Fruit fly (Drosophila melanogaster): Measurements from ENCODE around the gene Gbeta5.
A peak's percentile ranks its signal among the peaks of the same experiment; 100 is the strongest.

The Gbeta5 gene

dm6 chrX:8196598-8197228, 44.6 kb upstream of the Gbeta5 start (continued):
- no peak for TF ChIP-seq Eip74EF (GFP tag; optimal IDR thresholded peaks at IDR 0.05)
- 0 out of 2 replicates have a peak, but pooled peaks have one; percentile 36 for TF ChIP-seq danr (GFP tag; IDR thresholded peaks at IDR 0.05)
- peak; percentile 3 for TF ChIP-seq CG17802 (tag; optimal IDR thresholded peaks at IDR 0.05)
- peak; percentile 19; the same call in 1 of the 3 replicates for TF ChIP-seq CG2889 (GFP tag; IDR thresholded peaks at IDR 0.05)
- TF ChIP-seq fd64A (GFP tag; optimal IDR thresholded peaks at IDR 0.05) = no peak
- peak; percentile 65 for TF ChIP-seq CG11504 (tag; optimal IDR thresholded peaks at IDR 0.05)
- no peak for TF ChIP-seq CG13624 (GFP tag; optimal IDR thresholded peaks at IDR 0.05)
- TF ChIP-seq Ets65A (GFP tag) = peak; percentile 94
- TF ChIP-seq TFAM (GFP tag; optimal IDR thresholded peaks at IDR 0.05) = no peak
- TF ChIP-seq Dp (GFP tag; optimal IDR thresholded peaks at IDR 0.05) = no peak
- TF ChIP-seq crc (GFP tag; optimal IDR thresholded peaks at IDR 0.05) = no peak
- no peak for TF ChIP-seq CG6765 (GFP tag; optimal IDR thresholded peaks at IDR 0.05)
- no peak for TF ChIP-seq CG2120 (GFP tag; optimal IDR thresholded peaks at IDR 0.05)
- TF ChIP-seq D19A (tag; optimal IDR thresholded peaks at IDR 0.05) = no peak
- no peak for TF ChIP-seq CG8944 (GFP tag; optimal IDR thresholded peaks at IDR 0.05)
- peak; percentile 56 for TF ChIP-seq Rfx (GFP tag; IDR thresholded peaks at IDR 0.05)
- TF ChIP-seq gro (GFP tag; optimal IDR thresholded peaks at IDR 0.05) = no peak
- TF ChIP-seq tna (GFP tag; IDR thresholded peaks at IDR 0.05; ENCODE audit: partially characterized antibody) = no peak
- TF ChIP-seq CG1603 (tag; optimal IDR thresholded peaks at IDR 0.05) = peak; percentile 77
- TF ChIP-seq ATbp (GFP tag; optimal IDR thresholded peaks at IDR 0.05) = peak; percentile 50
- no peak for TF ChIP-seq ab (GFP tag; optimal IDR thresholded peaks at IDR 0.05)
- TF ChIP-seq CG2129 (GFP tag; IDR thresholded peaks at IDR 0.05; ENCODE audit: partially characterized antibody) = no peak
- TF ChIP-seq mld (GFP tag; IDR thresholded peaks at IDR 0.05; ENCODE audit: partially characterized antibody) = no peak
- no peak for TF ChIP-seq Dek (tag; optimal IDR thresholded peaks at IDR 0.05)
- no peak for TF ChIP-seq dati (GFP tag; IDR thresholded peaks at IDR 0.05)
- TF ChIP-seq croc (GFP tag; conservative IDR thresholded peaks at IDR 0.05) = peak; percentile 34; the same call in 2 of the 3 replicates
- no peak for TF ChIP-seq CG4707 (GFP tag; optimal IDR thresholded peaks at IDR 0.05)
- TF ChIP-seq CG12744 (GFP tag; optimal IDR thresholded peaks at IDR 0.05) = no peak
- no peak for TF ChIP-seq BtbVII (GFP tag; optimal IDR thresholded peaks at IDR 0.05)
- TF ChIP-seq CG11723 (GFP tag; optimal IDR thresholded peaks at IDR 0.05) = no peak
- TF ChIP-seq br (optimal IDR thresholded peaks at IDR 0.05) = no peak
- TF ChIP-seq CG7786 (GFP tag; optimal IDR thresholded peaks at IDR 0.05) = no peak
- TF ChIP-seq CG17612 (GFP tag; IDR thresholded peaks at IDR 0.05) = no peak
- peak; percentile 56 for TF ChIP-seq gem (tag; optimal IDR thresholded peaks at IDR 0.05)
- TF ChIP-seq CG11247 (GFP tag; IDR thresholded peaks at IDR 0.05) = 0 out of 2 replicates have a peak, but pooled peaks have one; percentile 18
- TF ChIP-seq E2f1 (GFP tag; IDR thresholded peaks at IDR 0.05) = peak; percentile 62
- TF ChIP-seq CG31388 (GFP tag; optimal IDR thresholded peaks at IDR 0.05) = no peak
- no peak for TF ChIP-seq pros (GFP tag; optimal IDR thresholded peaks at IDR 0.05)
- TF ChIP-seq zen (tag; optimal IDR thresholded peaks at IDR 0.05) = no peak
- no peak for TF ChIP-seq CoRest (tag; optimal IDR thresholded peaks at IDR 0.05)
- TF ChIP-seq Dfd (GFP tag; optimal IDR thresholded peaks at IDR 0.05) = no peak
- no peak for TF ChIP-seq Bgb (GFP tag; IDR thresholded peaks at IDR 0.05; ENCODE audit: partially characterized antibody)
- no peak for TF ChIP-seq fu2 (GFP tag; optimal IDR thresholded peaks at IDR 0.05)
- TF ChIP-seq Doc2 (GFP tag; IDR thresholded peaks at IDR 0.05) = 0 out of 2 replicates have a peak, but pooled peaks have one; percentile 7
- TF ChIP-seq Aef1 (GFP tag; IDR thresholded peaks at IDR 0.05) = peak; percentile 62; the same call in 2 of the 3 replicates
- no peak for TF ChIP-seq Hand (GFP tag; optimal IDR thresholded peaks at IDR 0.05)
- TF ChIP-seq yki (optimal IDR thresholded peaks at IDR 0.05) = no peak
- TF ChIP-seq Meics (GFP tag; optimal IDR thresholded peaks at IDR 0.05) = no peak
- TF ChIP-seq da (GFP tag; optimal IDR thresholded peaks at IDR 0.05) = no peak
- TF ChIP-seq HmgZ (tag; optimal IDR thresholded peaks at IDR 0.05) = no peak
- TF ChIP-seq pb (GFP tag; optimal IDR thresholded peaks at IDR 0.05) = no peak

Measured in whole organism, embryonic.